Worm (Caenorhabditis elegans): Measurements from ENCODE around the gene T10C6.15.

DNA sequence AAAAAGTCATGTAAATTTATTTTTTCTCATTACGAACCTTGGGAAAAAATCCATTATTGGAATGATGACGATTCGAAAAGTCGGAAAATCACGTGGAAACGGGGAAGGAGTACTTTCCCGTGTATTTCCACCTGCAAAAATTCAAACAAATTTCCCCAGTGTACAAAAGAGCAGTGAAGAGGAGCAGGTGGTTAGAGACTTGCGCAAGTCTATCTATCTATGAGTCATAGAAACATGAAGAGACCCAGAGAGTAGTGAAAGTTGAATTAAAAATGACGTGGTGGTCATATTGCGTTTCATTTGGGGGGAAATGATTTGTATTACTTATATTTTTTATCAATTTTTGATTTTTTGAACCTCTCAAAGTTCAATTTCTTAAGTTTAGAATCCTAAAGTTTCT, 45.3 kb downstream of the T10C6.15 start, which contains the start of gene nhr-50:
- TF ChIP-seq ets-7 (tag; optimal IDR thresholded peaks at IDR 0.05) (no peak), ama-1 (optimal IDR thresholded peaks at IDR 0.05) (no peak), pes-1 (GFP tag; IDR thresholded peaks at IDR 0.05) (no peak), aly-1 (tag; optimal IDR thresholded peaks at IDR 0.05) (no peak), hmbx-1 (tag; optimal IDR thresholded peaks at IDR 0.05) (no peak), hnd-1 (tag; optimal IDR thresholded peaks at IDR 0.05) (no peak), sea-1 (GFP tag; conservative IDR thresholded peaks at IDR 0.05) (no peak), B0310.2 (tag; optimal IDR thresholded peaks at IDR 0.05) (no peak)

All from whole organism, early embryonic.